Fruit fly (Drosophila melanogaster) whole organism: Measurements from ENCODE around the gene Hel89B.

Source experiments
- CG8478 ChIP-seq: fragments of >200 bp; optimal IDR thresholded peaks from 2 replicates; lab custom pipeline; 2018; ENCODE audit warnings: inconsistent platforms
- psq ChIP-seq: fragments of >200 bp; optimal IDR thresholded peaks from 2 replicates; lab custom pipeline; 2017
- usp ChIP-seq: fragments of >200 bp; optimal IDR thresholded peaks from 2 replicates; lab custom pipeline; 2017; ENCODE audit warnings: missing biosample characterization, missing genetic modification characterization, mixed read lengths

DNA sequence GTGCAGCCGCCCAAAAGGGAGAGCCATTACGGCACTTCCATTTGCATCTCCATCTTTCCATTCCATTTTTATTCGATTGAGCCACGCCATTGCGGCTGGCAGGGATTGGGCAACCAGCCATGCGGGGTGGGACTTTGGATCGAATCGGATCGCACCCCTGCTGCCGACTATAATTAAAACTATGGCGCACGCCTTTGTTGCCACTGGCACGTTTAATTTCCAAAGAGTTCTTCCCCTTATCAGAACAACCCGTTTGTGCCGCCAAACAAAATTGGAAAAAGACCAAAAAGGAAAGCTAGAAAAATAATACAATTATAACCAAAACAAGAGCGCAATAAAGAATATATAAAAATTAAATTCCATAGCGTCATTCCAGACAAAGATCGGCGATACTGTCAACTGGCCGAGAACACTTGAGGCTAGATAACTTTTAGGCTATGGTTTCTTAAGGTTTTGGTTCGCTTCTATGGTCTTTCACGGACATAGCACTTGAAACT, 37.0 kb downstream of the Hel89B start:
- no peak for TF ChIP-seq CG8478 (lab: Kevin White, UChicago)
- TF ChIP-seq psq (lab: Kevin White, UChicago), result no peak
- no peak for TF ChIP-seq usp (GFP tag; lab: Kevin White, UChicago)
